Fruit fly (Drosophila melanogaster) whole organism, adult: ENCODE data around the gene CG9166.

Experiments
- CG11617 ChIP-seq: fragments of 200-800 bp; sonication (Bioruptor generic); optimal IDR thresholded peaks from 2 replicates; lab custom pipeline; 2017; ENCODE audit warnings: mild to moderate bottlenecking, missing biosample characterization, missing genetic modification reagents, missing genetic modification characterization
- CG12768 ChIP-seq: fragments of 200-800 bp; sonication (Bioruptor generic); optimal IDR thresholded peaks from 2 replicates; lab custom pipeline; 2017; ENCODE audit warnings: missing biosample characterization, missing genetic modification characterization, mild to moderate bottlenecking, moderate library complexity, missing genetic modification reagents
- CG14711 ChIP-seq: fragments of 200-800 bp; sonication (Bioruptor generic); optimal IDR thresholded peaks from 2 replicates; lab custom pipeline; 2018; ENCODE audit warnings: missing biosample characterization, mild to moderate bottlenecking, missing genetic modification characterization, moderate library complexity
- CG1620 ChIP-seq: fragments of 200-800 bp; sonication (Bioruptor generic); optimal IDR thresholded peaks from 2 replicates; lab custom pipeline; 2016; ENCODE audit warnings: missing biosample characterization, missing genetic modification characterization
- CG33017 ChIP-seq: fragments of 200-800 bp; sonication (Bioruptor generic); optimal IDR thresholded peaks from 2 replicates; lab custom pipeline; 2018; ENCODE audit warnings: missing biosample characterization, mild to moderate bottlenecking, missing genetic modification characterization, moderate library complexity
- CG5204 ChIP-seq: fragments of 200-800 bp; sonication (Bioruptor generic); optimal IDR thresholded peaks from 2 replicates; lab custom pipeline; 2016; ENCODE audit warnings: missing biosample characterization, missing genetic modification characterization
- CG7045 ChIP-seq: fragments of 200-800 bp; sonication (Bioruptor generic); optimal IDR thresholded peaks from 2 replicates; lab custom pipeline; 2017; ENCODE audit warnings: missing biosample characterization, mild to moderate bottlenecking, missing genetic modification characterization
- CG7101 ChIP-seq: fragments of 200-800 bp; sonication (Bioruptor generic); optimal IDR thresholded peaks from 2 replicates; lab custom pipeline; 2018; ENCODE audit warnings: missing biosample characterization, mild to moderate bottlenecking, missing genetic modification characterization, moderate library complexity
- Clk ChIP-seq: fragments of 200-800 bp; sonication (Bioruptor generic); optimal IDR thresholded peaks from 2 replicates; lab custom pipeline; 2017; ENCODE audit warnings: missing biosample characterization, missing genetic modification characterization
- Crg-1 ChIP-seq: fragments of 200-800 bp; sonication (Bioruptor generic); optimal IDR thresholded peaks from 2 replicates; lab custom pipeline; 2016; ENCODE audit warnings: missing biosample characterization, missing genetic modification characterization
- Hr96 ChIP-seq: fragments of 200-800 bp; sonication (Bioruptor generic); optimal IDR thresholded peaks from 2 replicates; lab custom pipeline; 2016; ENCODE audit warnings: missing biosample characterization, missing genetic modification characterization
- Mnt ChIP-seq: fragments of 200-800 bp; sonication (Bioruptor generic); optimal IDR thresholded peaks from 2 replicates; lab custom pipeline; 2016; ENCODE audit warnings: missing biosample characterization, mild to moderate bottlenecking, missing genetic modification characterization
- bab1 ChIP-seq: fragments of 200-800 bp; sonication (Bioruptor generic); optimal IDR thresholded peaks from 3 replicates; lab custom pipeline; 2019; ENCODE audit warnings: missing biosample characterization, mild to moderate bottlenecking, missing genetic modification characterization, moderate library complexity
- cic ChIP-seq: fragments of 200-800 bp; sonication (Bioruptor generic); optimal IDR thresholded peaks from 2 replicates; lab custom pipeline; 2017; ENCODE audit warnings: missing biosample characterization, mild to moderate bottlenecking, missing genetic modification characterization, moderate library complexity
- cnc ChIP-seq, 2 experiments: fragments of >200 bp; optimal IDR thresholded peaks; 2 replicates each; lab custom pipeline; 2017
- kay ChIP-seq: fragments of 200-800 bp; sonication (Bioruptor generic); peaks from one replicate; lab custom pipeline; 2016; ENCODE audit warnings: missing biosample characterization, missing genetic modification characterization, borderline replicate concordance
- ovo ChIP-seq: fragments of 200-800 bp; sonication (Bioruptor generic); optimal IDR thresholded peaks from 2 replicates; lab custom pipeline; 2016; ENCODE audit warnings: missing biosample characterization, missing genetic modification characterization
- pad ChIP-seq: fragments of 200-800 bp; sonication (Bioruptor generic); optimal IDR thresholded peaks from 3 replicates; lab custom pipeline; 2017; ENCODE audit warnings: missing biosample characterization, missing genetic modification characterization, mild to moderate bottlenecking, moderate library complexity, missing genetic modification reagents
- tj ChIP-seq: fragments of 200-800 bp; sonication (Bioruptor generic); optimal IDR thresholded peaks from 3 replicates; lab custom pipeline; 2017; ENCODE audit warnings: missing biosample characterization, mild to moderate bottlenecking, missing genetic modification characterization, moderate library complexity
- toe ChIP-seq: fragments of 200-800 bp; sonication (Bioruptor generic); optimal IDR thresholded peaks from 2 replicates; lab custom pipeline; 2016; ENCODE audit warnings: missing biosample characterization, missing genetic modification characterization

Gene CG9166

dm6 chr3L:1313039-1313766 lies 37.7 kb upstream of the CG9166 start, which contains the start of the genes sturkopf and Herc4:
TSS of gene sturkopf (minus strand) at chr3L:1313377.
TSS of gene Herc4 (plus strand) at chr3L:1313696.
- TF ChIP-seq ovo (peak; percentile 43), CG11617 (peak; percentile 91), CG14711 (tag; lab: Kevin White, UChicago) (peak; percentile 43), CG7045 (GFP tag; lab: Kevin White, UChicago) (peak; percentile 72), bab1 (GFP tag; lab: Kevin White, UChicago) (no peak), toe (GFP tag; lab: Kevin White, UChicago) (peak; percentile 90), CG12768 (peak; percentile 38), kay (no peak), Mnt (GFP tag; lab: Kevin White, UChicago) (peak; percentile 83), CG1620 (GFP tag; lab: Kevin White, UChicago) (peak; percentile 82), Crg-1 (GFP tag; lab: Kevin White, UChicago) (peak; percentile 68), Hr96 (GFP tag; lab: Kevin White, UChicago) (no peak), CG5204 (peak; percentile 90), cic (no peak), tj (GFP tag; lab: Kevin White, UChicago) (peak; percentile 91), cnc (optimal IDR thresholded peaks at IDR 0.05; lab: Kevin White, UChicago) (no peak), pad (GFP tag; lab: Kevin White, UChicago) (peak; percentile 59), Clk (GFP tag; lab: Kevin White, UChicago) (peak; percentile 16), CG33017 (tag; lab: Kevin White, UChicago) (peak; percentile 81), CG7101 (peak; percentile 83)

dm6 chr3L:1318241-1318640 lies 32.7 kb upstream of the CG9166 start, which contains the start of gene Myo61F:
TSS of gene Myo61F (plus strand) at chr3L:1318480.
- TF ChIP-seq bab1 (GFP tag; lab: Kevin White, UChicago): peak; percentile 54
- TF ChIP-seq Crg-1 (GFP tag; lab: Kevin White, UChicago): no peak
- peak; percentile 28 for TF ChIP-seq Mnt (GFP tag; lab: Kevin White, UChicago)
- peak; percentile 42 for TF ChIP-seq tj (GFP tag; lab: Kevin White, UChicago)

- TF ChIP-seq ovo: no peak
- TF ChIP-seq Mnt (GFP tag; lab: Kevin White, UChicago): no peak
- no peak for TF ChIP-seq tj (GFP tag; lab: Kevin White, UChicago)
- TF ChIP-seq kay: no peak
- no peak for TF ChIP-seq CG5204
- TF ChIP-seq cic: no peak
- TF ChIP-seq CG33017 (tag; lab: Kevin White, UChicago): no peak
- TF ChIP-seq toe (GFP tag; lab: Kevin White, UChicago): no peak
- TF ChIP-seq pad (GFP tag; lab: Kevin White, UChicago): no peak
- TF ChIP-seq bab1 (GFP tag; lab: Kevin White, UChicago): no peak
- TF ChIP-seq CG12768: no peak
These were observed 31.7 kb upstream of the CG9166 start for dm6 chr3L:1319097-1319725.

dm6 chr3L:1320230-1320930 lies 30.5 kb upstream of the CG9166 start:
- TF ChIP-seq pad (GFP tag; lab: Kevin White, UChicago) (peak; percentile 41), CG5204 (no peak), CG14711 (tag; lab: Kevin White, UChicago) (peak; percentile 53), bab1 (GFP tag; lab: Kevin White, UChicago) (peak; percentile 54), CG7101 (peak; percentile 41), ovo (no peak), Hr96 (GFP tag; lab: Kevin White, UChicago) (no peak)

- TF ChIP-seq CG7045 (GFP tag; lab: Kevin White, UChicago): no peak
- TF ChIP-seq tj (GFP tag; lab: Kevin White, UChicago): peak; percentile 95
- TF ChIP-seq Clk (GFP tag; lab: Kevin White, UChicago): no peak
- no peak for TF ChIP-seq cnc (optimal IDR thresholded peaks at IDR 0.05; lab: Kevin White, UChicago)
- no peak for TF ChIP-seq CG12768
- no peak for TF ChIP-seq Crg-1 (GFP tag; lab: Kevin White, UChicago)
- no peak for TF ChIP-seq CG14711 (tag; lab: Kevin White, UChicago)
These were observed 29.9 kb upstream of the CG9166 start for dm6 chr3L:1320931-1321556.

- TF ChIP-seq cnc (optimal IDR thresholded peaks at IDR 0.05; lab: Kevin White, UChicago) (peak in 1 of 2 experiments; percentile 27), tj (GFP tag; lab: Kevin White, UChicago) (no peak)
These were observed 28.8 kb upstream of the CG9166 start for dm6 chr3L:1322159-1322558.
